Fruit fly (Drosophila melanogaster) whole organism, embryonic: ENCODE data around the gene CG16710.

ENCODE experiments used
- C15 ChIP-seq: fragments of 200-800 bp; sonication (Bioruptor generic); IDR thresholded peaks from 3 replicates; pipeline ENCODE4 v1.3.6; 2022; ENCODE audit warnings: missing biosample characterization, missing genetic modification characterization
- Elba2 ChIP-seq: fragments of 200-800 bp; sonication (Bioruptor generic); optimal IDR thresholded peaks from 3 replicates; lab custom pipeline; 2016; ENCODE audit warnings: missing biosample characterization, missing genetic modification characterization
- Spps ChIP-seq: fragments of 200-800 bp; sonication (Bioruptor generic); optimal IDR thresholded peaks from 2 replicates; lab custom pipeline; 2018; ENCODE audit warnings: missing biosample characterization, mild to moderate bottlenecking, missing genetic modification characterization
- grau ChIP-seq: fragments of 200-800 bp; optimal IDR thresholded peaks from 3 replicates; lab custom pipeline; 2019; ENCODE audit warnings: missing biosample characterization, mild to moderate bottlenecking, missing genetic modification characterization, moderate library complexity
- lola ChIP-seq, 3 experiments: fragments of >200 bp in 2 of 3; fragments of 200-800 bp in 1 of 3; sonication (Bioruptor generic) in 1 of 3; optimal IDR thresholded peaks; 2 replicates each; lab custom pipeline; 2017 to 2019; ENCODE audit warnings: missing biosample characterization in 3 of 3, missing genetic modification characterization in 3 of 3, mild to moderate bottlenecking in 1 of 3, moderate library complexity in 1 of 3
- psq ChIP-seq: fragments of 200-800 bp; sonication (Bioruptor generic); optimal IDR thresholded peaks from 2 replicates; lab custom pipeline; 2017; ENCODE audit warnings: missing biosample characterization, missing genetic modification characterization
- rib ChIP-seq: fragments of 200-800 bp; sonication (Bioruptor generic); IDR thresholded peaks from 2 replicates; pipeline ENCODE4 v1.3.6; 2022; ENCODE audit warnings: missing biosample characterization, missing genetic modification characterization
- zfh2 ChIP-seq: fragments of 200-800 bp; sonication (Bioruptor generic); optimal IDR thresholded peaks from 2 replicates; lab custom pipeline; 2016; ENCODE audit warnings: missing biosample characterization, missing genetic modification characterization

- TF ChIP-seq rib (GFP tag; lab: Robert Waterston, UW) (no peak), Elba2 (GFP tag; lab: Kevin White, UChicago) (no peak), grau (no peak), zfh2 (GFP tag; lab: Kevin White, UChicago) (no peak), psq (GFP tag; lab: Kevin White, UChicago) (no peak), C15 (no peak), lola (GFP tag; optimal IDR thresholded peaks at IDR 0.05; lab: Kevin White, UChicago) (no peak), Spps (tag; lab: Kevin White, UChicago) (no peak)
Measured at dm6 chr3R:23658948-23659347, 23.4 kb upstream of the CG16710 start.
